Fruit fly (Drosophila melanogaster) whole organism, embryonic: ENCODE data around the gene Fit2.

Source experiments
- Atf3 ChIP-seq: fragments of 200-800 bp; sonication (Bioruptor generic); optimal IDR thresholded peaks from 3 replicates; lab custom pipeline; 2016; ENCODE audit warnings: missing biosample characterization, missing genetic modification characterization
- B-H2 ChIP-seq: fragments of 200-800 bp; sonication (Bioruptor generic); optimal IDR thresholded peaks from 2 replicates; lab custom pipeline; 2018; ENCODE audit warnings: missing biosample characterization, mild to moderate bottlenecking, missing genetic modification characterization
- C15 ChIP-seq: fragments of 200-800 bp; sonication (Bioruptor generic); IDR thresholded peaks from 3 replicates; pipeline ENCODE4 v1.3.6; 2022; ENCODE audit warnings: missing biosample characterization, missing genetic modification characterization
- CG10462 ChIP-seq: fragments of 200-800 bp; sonication (Bioruptor generic); optimal IDR thresholded peaks from 2 replicates; lab custom pipeline; 2016; ENCODE audit warnings: missing biosample characterization, missing genetic modification characterization
- CG11456 ChIP-seq: fragments of 200-800 bp; sonication (Bioruptor generic); IDR thresholded peaks from 3 replicates; pipeline ENCODE4 v1.3.6; 2022; ENCODE audit warnings: missing biosample characterization, missing genetic modification characterization
- CG13775 ChIP-seq: fragments of 200-800 bp; sonication (Bioruptor generic); optimal IDR thresholded peaks from 3 replicates; lab custom pipeline; 2017; ENCODE audit warnings: missing biosample characterization, mild to moderate bottlenecking, missing genetic modification characterization
- CG15479 ChIP-seq: fragments of 200-800 bp; sonication (Bioruptor generic); optimal IDR thresholded peaks from 3 replicates; lab custom pipeline; 2019; ENCODE audit warnings: missing biosample characterization, mild to moderate bottlenecking, missing genetic modification characterization, moderate library complexity
- CG16779 ChIP-seq: fragments of 200-800 bp; sonication (Bioruptor generic); IDR thresholded peaks from 2 replicates; pipeline ENCODE4 v1.3.6; 2022; ENCODE audit warnings: missing biosample characterization, missing genetic modification characterization
- CG17328 ChIP-seq: fragments of 200-800 bp; sonication (Bioruptor generic); IDR thresholded peaks from 2 replicates; pipeline ENCODE4 v1.3.6; 2022; ENCODE audit warnings: missing biosample characterization, missing genetic modification characterization
- CG17361 ChIP-seq: fragments of 200-800 bp; sonication (Bioruptor generic); IDR thresholded peaks from 3 replicates; pipeline ENCODE4 v1.3.6; 2022; ENCODE audit warnings: missing biosample characterization, missing genetic modification characterization
- CG2202 ChIP-seq: fragments of 200-800 bp; sonication (Bioruptor generic); optimal IDR thresholded peaks from 2 replicates; lab custom pipeline; 2018; ENCODE audit warnings: missing biosample characterization, mild to moderate bottlenecking, missing genetic modification characterization
- CG31365 ChIP-seq: fragments of 200-800 bp; sonication (Bioruptor generic); optimal IDR thresholded peaks from 2 replicates; lab custom pipeline; 2018; ENCODE audit warnings: missing biosample characterization, mild to moderate bottlenecking, missing genetic modification characterization
- CG32532 ChIP-seq: fragments of 200-800 bp; sonication (Bioruptor generic); IDR thresholded peaks from 2 replicates; pipeline ENCODE4 v1.3.6; 2022; ENCODE audit warnings: missing biosample characterization, missing genetic modification characterization
- CG3281 ChIP-seq: fragments of 200-800 bp; sonication (Bioruptor generic); optimal IDR thresholded peaks from 3 replicates; lab custom pipeline; 2017; ENCODE audit warnings: missing biosample characterization, mild to moderate bottlenecking, missing genetic modification characterization
- CG3726 ChIP-seq: fragments of 200-800 bp; sonication (Bioruptor generic); IDR thresholded peaks from 3 replicates; pipeline ENCODE4, ENCODE4 v1.3.6; 2022; ENCODE audit warnings: missing biosample characterization, missing genetic modification characterization
- CG4282 ChIP-seq: fragments of 200-800 bp; sonication (Bioruptor generic); optimal IDR thresholded peaks from 2 replicates; lab custom pipeline; 2016; ENCODE audit warnings: missing biosample characterization, missing genetic modification characterization
- CG6813 ChIP-seq: fragments of 200-800 bp; sonication (Bioruptor generic); optimal IDR thresholded peaks from 2 replicates; lab custom pipeline; 2017; ENCODE audit warnings: missing biosample characterization, missing genetic modification characterization, mild to moderate bottlenecking, moderate library complexity, missing genetic modification reagents
- CG8089 ChIP-seq: fragments of 200-800 bp; sonication (Bioruptor generic); optimal IDR thresholded peaks from 3 replicates; lab custom pipeline; 2016; ENCODE audit warnings: missing biosample characterization, missing genetic modification characterization
- CG8359 ChIP-seq: fragments of 200-800 bp; sonication (Bioruptor generic); optimal IDR thresholded peaks from 2 replicates; lab custom pipeline; 2017; ENCODE audit warnings: missing biosample characterization, mild to moderate bottlenecking, missing genetic modification characterization, borderline replicate concordance
- CG9215 ChIP-seq: fragments of 200-800 bp; sonication (Bioruptor generic); IDR thresholded peaks from 2 replicates; pipeline ENCODE4 v1.3.6; 2022; ENCODE audit warnings: missing biosample characterization, missing genetic modification characterization
- Dp ChIP-seq: fragments of 200-800 bp; sonication (Bioruptor generic); optimal IDR thresholded peaks from 2 replicates; lab custom pipeline; 2018; ENCODE audit warnings: missing biosample characterization, mild to moderate bottlenecking, missing genetic modification characterization, moderate library complexity
- Drgx ChIP-seq: fragments of 200-800 bp; sonication (Bioruptor generic); IDR thresholded peaks from 2 replicates; pipeline ENCODE4 v1.3.6; 2022; ENCODE audit warnings: missing biosample characterization, missing genetic modification characterization
- HLH3B ChIP-seq: fragments of 200-800 bp; sonication (Bioruptor generic); IDR thresholded peaks from 2 replicates; pipeline ENCODE4 v1.3.6; 2022; ENCODE audit warnings: missing biosample characterization, missing genetic modification characterization
- Hr78 ChIP-seq, 2 experiments: fragments of 200-800 bp in 1 of 2; fragments of >200 bp in 1 of 2; sonication (Bioruptor generic) in 1 of 2; optimal IDR thresholded peaks; 2 replicates each; lab custom pipeline; 2017 to 2019; ENCODE audit warnings: missing biosample characterization in 2 of 2, missing genetic modification characterization in 2 of 2, mild to moderate bottlenecking in 1 of 2, moderate library complexity in 1 of 2
- Jarid2 ChIP-seq: fragments of 200-800 bp; sonication (Bioruptor generic); optimal IDR thresholded peaks from 3 replicates; lab custom pipeline; 2017; ENCODE audit warnings: mild to moderate bottlenecking, missing biosample characterization, missing genetic modification reagents, missing genetic modification characterization
- Max ChIP-seq: fragments of 200-800 bp; sonication (Bioruptor generic); optimal IDR thresholded peaks from 2 replicates; lab custom pipeline; 2016; ENCODE audit warnings: missing biosample characterization, mild to moderate bottlenecking, missing genetic modification characterization
- Rfx ChIP-seq: fragments of 200-800 bp; sonication (Bioruptor generic); IDR thresholded peaks from 2 replicates; pipeline ENCODE4 v1.3.6; 2022; ENCODE audit warnings: missing biosample characterization, missing genetic modification characterization
- abd-A ChIP-seq: fragments of 200-800 bp; sonication (Bioruptor generic); optimal IDR thresholded peaks from 3 replicates; lab custom pipeline; 2019; ENCODE audit warnings: missing biosample characterization, mild to moderate bottlenecking, missing genetic modification characterization, moderate library complexity
- cad ChIP-seq: fragments of >200 bp; optimal IDR thresholded peaks from 2 replicates; lab custom pipeline; 2017; ENCODE audit warnings: missing biosample characterization, missing genetic modification characterization
- cas ChIP-seq: fragments of 200-800 bp; sonication (Bioruptor generic); IDR thresholded peaks from 2 replicates; pipeline ENCODE4 v1.3.6; 2022; ENCODE audit warnings: missing biosample characterization, missing genetic modification characterization
- ci ChIP-seq: fragments of 200-800 bp; sonication (Bioruptor generic); IDR thresholded peaks from 3 replicates; pipeline ENCODE4 v1.3.6; 2022; ENCODE audit warnings: missing biosample characterization, missing genetic modification characterization
- cwo ChIP-seq: fragments of 200-800 bp; sonication (Bioruptor generic); optimal IDR thresholded peaks from 3 replicates; lab custom pipeline; 2017; ENCODE audit warnings: missing biosample characterization, missing genetic modification characterization, mild to moderate bottlenecking, moderate library complexity, missing genetic modification reagents
- danr ChIP-seq: fragments of 200-800 bp; sonication (Bioruptor generic); IDR thresholded peaks from 2 replicates; pipeline ENCODE4 v1.3.6; 2022; ENCODE audit warnings: missing biosample characterization, missing genetic modification characterization
- dati ChIP-seq: fragments of 200-800 bp; sonication (Bioruptor generic); IDR thresholded peaks from 2 replicates; pipeline ENCODE4 v1.3.6; 2022; ENCODE audit warnings: missing biosample characterization, missing genetic modification characterization
- disco-r ChIP-seq: fragments of 200-800 bp; sonication (Bioruptor generic); optimal IDR thresholded peaks from 2 replicates; lab custom pipeline; 2016; ENCODE audit warnings: missing biosample characterization, missing genetic modification characterization
- dysf ChIP-seq: fragments of 200-800 bp; sonication (Bioruptor generic); IDR thresholded peaks from 3 replicates; pipeline ENCODE4 v1.3.6; 2022; ENCODE audit warnings: missing biosample characterization, missing genetic modification characterization
- ewg ChIP-seq: fragments of 200-800 bp; sonication (Bioruptor generic); optimal IDR thresholded peaks from 3 replicates; lab custom pipeline; 2017; ENCODE audit warnings: mild to moderate bottlenecking, missing biosample characterization, missing genetic modification reagents, missing genetic modification characterization
- fd64A ChIP-seq: fragments of 200-800 bp; sonication (Bioruptor generic); optimal IDR thresholded peaks from 3 replicates; lab custom pipeline; 2018; ENCODE audit warnings: missing biosample characterization, mild to moderate bottlenecking, missing genetic modification characterization
- her ChIP-seq: fragments of 200-800 bp; sonication (Bioruptor generic); optimal IDR thresholded peaks from 2 replicates; lab custom pipeline; 2016; ENCODE audit warnings: missing biosample characterization, missing genetic modification characterization
- inv ChIP-seq: fragments of 200-800 bp; sonication (Bioruptor generic); IDR thresholded peaks from 2 replicates; pipeline ENCODE4 v1.3.6; 2022; ENCODE audit warnings: missing biosample characterization, missing genetic modification characterization; ENCODE audit not compliant: partially characterized antibody
- jigr1 ChIP-seq: fragments of 200-800 bp; sonication (Bioruptor generic); IDR thresholded peaks from 3 replicates; pipeline ENCODE4 v1.3.6; 2022; ENCODE audit warnings: missing biosample characterization, missing genetic modification characterization
- oc ChIP-seq: fragments of 200-800 bp; sonication (Bioruptor generic); optimal IDR thresholded peaks from 2 replicates; lab custom pipeline; 2018; ENCODE audit warnings: missing biosample characterization, mild to moderate bottlenecking, missing genetic modification characterization, moderate library complexity
- peb ChIP-seq: fragments of 200-800 bp; sonication (Bioruptor generic); IDR thresholded peaks from 2 replicates; pipeline ENCODE4 v1.3.6; 2022; ENCODE audit warnings: missing biosample characterization, missing genetic modification characterization
- row ChIP-seq: fragments of 200-800 bp; sonication (Bioruptor generic); IDR thresholded peaks from 3 replicates; pipeline ENCODE4 v1.3.6; 2022; ENCODE audit warnings: missing biosample characterization, missing genetic modification characterization
- scrt ChIP-seq: fragments of 200-800 bp; sonication (Bioruptor generic); optimal IDR thresholded peaks from 2 replicates; lab custom pipeline; 2018; ENCODE audit warnings: missing biosample characterization, mild to moderate bottlenecking, missing genetic modification characterization, moderate library complexity
- sd ChIP-seq: fragments of 200-800 bp; sonication (Bioruptor generic); optimal IDR thresholded peaks from 3 replicates; lab custom pipeline; 2018; ENCODE audit warnings: missing biosample characterization, mild to moderate bottlenecking, missing genetic modification characterization, moderate library complexity
- sens ChIP-seq: fragments of 200-800 bp; sonication (Bioruptor generic); peaks from one replicate; lab custom pipeline; 2016; ENCODE audit warnings: missing biosample characterization, missing genetic modification characterization
- shn ChIP-seq: fragments of 200-800 bp; sonication (Bioruptor generic); optimal IDR thresholded peaks from 3 replicates; lab custom pipeline; 2016; ENCODE audit warnings: missing biosample characterization, missing genetic modification characterization
- sisA ChIP-seq: fragments of 200-800 bp; sonication (Bioruptor generic); IDR thresholded peaks from 2 replicates; pipeline ENCODE4 v1.3.6; 2022; ENCODE audit warnings: missing biosample characterization, missing genetic modification characterization
- ssp ChIP-seq: fragments of 200-800 bp; sonication (Bioruptor generic); IDR thresholded peaks from 2 replicates; pipeline ENCODE4 v1.3.6; 2022; ENCODE audit warnings: missing biosample characterization, missing genetic modification characterization
- wek ChIP-seq: fragments of 200-800 bp; sonication (Bioruptor generic); optimal IDR thresholded peaks from 3 replicates; lab custom pipeline; 2018; ENCODE audit warnings: missing biosample characterization, mild to moderate bottlenecking, missing genetic modification characterization, moderate library complexity

Fit2 gene

dm6 chr3L:17006250-17006693 is 17.9 kb upstream of the Fit2 start (continued):
- TF ChIP-seq CG16779, result 0 out of 2 replicates have a peak, but pooled peaks have one; percentile 17
- peak; percentile 31; the same call in 1 of the 2 replicates for TF ChIP-seq Drgx
- no peak for TF ChIP-seq CG4282 (GFP tag; lab: Kevin White, UChicago)
- TF ChIP-seq Rfx (GFP tag; lab: Robert Waterston, UW), result peak; percentile 40
- TF ChIP-seq CG11456 (GFP tag; lab: Robert Waterston, UW), result peak; percentile 28; the same call in 1 of the 3 replicates
- peak; percentile 46; the same call in 2 of the 3 replicates for TF ChIP-seq dysf (GFP tag; lab: Robert Waterston, UW)
- TF ChIP-seq CG10462 (GFP tag; lab: Kevin White, UChicago), result no peak
- no peak for TF ChIP-seq CG13775
- TF ChIP-seq CG3281 (GFP tag; lab: Kevin White, UChicago), result no peak
- no peak for TF ChIP-seq cad (GFP tag; lab: Kevin White, UChicago)
- TF ChIP-seq CG32532 (GFP tag; lab: Robert Waterston, UW), result peak; percentile 41; the same call in 1 of the 2 replicates
- TF ChIP-seq C15 (GFP tag; lab: Robert Waterston, UW), result no peak
- no peak for TF ChIP-seq Max (GFP tag; lab: Kevin White, UChicago)
- no peak for TF ChIP-seq peb (GFP tag; lab: Robert Waterston, UW)
- TF ChIP-seq inv (GFP tag; lab: Robert Waterston, UW), result no peak
- peak; percentile 9 for TF ChIP-seq wek
- TF ChIP-seq ci (GFP tag; lab: Robert Waterston, UW), result 0 out of 3 replicates have a peak, but pooled peaks have one; percentile 10
- no peak for TF ChIP-seq Jarid2 (GFP tag; lab: Kevin White, UChicago)
- no peak for TF ChIP-seq scrt (GFP tag; lab: Kevin White, UChicago)
- peak; percentile 20 for TF ChIP-seq cwo
- TF ChIP-seq sisA (GFP tag; lab: Robert Waterston, UW), result no peak
- TF ChIP-seq ssp (GFP tag; lab: Robert Waterston, UW), result 0 out of 2 replicates have a peak, but pooled peaks have one; percentile 11
- no peak for TF ChIP-seq her (GFP tag; lab: Kevin White, UChicago)
- TF ChIP-seq CG2202 (tag; lab: Kevin White, UChicago), result no peak
- peak; percentile 60 for TF ChIP-seq row (GFP tag; lab: Robert Waterston, UW)
- TF ChIP-seq sens (GFP tag; lab: Kevin White, UChicago), result peak; percentile 75
- no peak for TF ChIP-seq abd-A
- TF ChIP-seq oc (tag; lab: Kevin White, UChicago), result no peak
- peak in 1 of 2 experiments; percentile 35 for TF ChIP-seq Hr78 (GFP tag; optimal IDR thresholded peaks at IDR 0.05; lab: Kevin White, UChicago)
- no peak for TF ChIP-seq CG3726 (GFP tag; lab: Robert Waterston, UW)
- TF ChIP-seq CG31365 (tag; lab: Kevin White, UChicago), result no peak
- TF ChIP-seq shn, result no peak
- TF ChIP-seq CG17361 (GFP tag; lab: Robert Waterston, UW), result 0 out of 3 replicates have a peak, but pooled peaks have one; percentile 6
- peak; percentile 15 for TF ChIP-seq CG6813 (GFP tag; lab: Kevin White, UChicago)
- no peak for TF ChIP-seq ewg (GFP tag; lab: Kevin White, UChicago)
- 0 out of 2 replicates have a peak, but pooled peaks have one; percentile 25 for TF ChIP-seq cas (GFP tag; lab: Robert Waterston, UW)
- no peak for TF ChIP-seq dati (GFP tag; lab: Robert Waterston, UW)
- TF ChIP-seq CG17328 (GFP tag; lab: Robert Waterston, UW), result no peak
- TF ChIP-seq sd, result no peak
- TF ChIP-seq fd64A, result no peak
- TF ChIP-seq CG8359 (GFP tag; lab: Kevin White, UChicago), result no peak
- TF ChIP-seq CG15479 (GFP tag; lab: Kevin White, UChicago), result no peak
- TF ChIP-seq HLH3B (GFP tag; lab: Robert Waterston, UW), result no peak
- no peak for TF ChIP-seq CG8089 (GFP tag; lab: Kevin White, UChicago)
- no peak for TF ChIP-seq jigr1 (GFP tag; lab: Robert Waterston, UW)
- TF ChIP-seq Atf3 (GFP tag; lab: Kevin White, UChicago), result no peak
- TF ChIP-seq danr (GFP tag; lab: Robert Waterston, UW), result 0 out of 2 replicates have a peak, but pooled peaks have one; percentile 19
- no peak for TF ChIP-seq CG9215 (GFP tag; lab: Robert Waterston, UW)
- TF ChIP-seq B-H2 (GFP tag; lab: Kevin White, UChicago), result peak; percentile 39
- TF ChIP-seq disco-r (GFP tag; lab: Kevin White, UChicago), result no peak
- no peak for TF ChIP-seq Dp (GFP tag; lab: Kevin White, UChicago)
